Fruit fly (Drosophila melanogaster) whole organism, adult: ENCODE data around the gene Tip60.

ENCODE experiments used
- CG11617 ChIP-seq: fragments of 200-800 bp; sonication (Bioruptor generic); optimal IDR thresholded peaks from 2 replicates; lab custom pipeline; 2017; ENCODE audit warnings: mild to moderate bottlenecking, missing biosample characterization, missing genetic modification reagents, missing genetic modification characterization
- CG12768 ChIP-seq: fragments of 200-800 bp; sonication (Bioruptor generic); optimal IDR thresholded peaks from 2 replicates; lab custom pipeline; 2017; ENCODE audit warnings: missing biosample characterization, missing genetic modification characterization, mild to moderate bottlenecking, moderate library complexity, missing genetic modification reagents
- CG14711 ChIP-seq: fragments of 200-800 bp; sonication (Bioruptor generic); optimal IDR thresholded peaks from 2 replicates; lab custom pipeline; 2018; ENCODE audit warnings: missing biosample characterization, mild to moderate bottlenecking, missing genetic modification characterization, moderate library complexity
- CG1620 ChIP-seq: fragments of 200-800 bp; sonication (Bioruptor generic); optimal IDR thresholded peaks from 2 replicates; lab custom pipeline; 2016; ENCODE audit warnings: missing biosample characterization, missing genetic modification characterization
- CG33017 ChIP-seq: fragments of 200-800 bp; sonication (Bioruptor generic); optimal IDR thresholded peaks from 2 replicates; lab custom pipeline; 2018; ENCODE audit warnings: missing biosample characterization, mild to moderate bottlenecking, missing genetic modification characterization, moderate library complexity
- CG5204 ChIP-seq: fragments of 200-800 bp; sonication (Bioruptor generic); optimal IDR thresholded peaks from 2 replicates; lab custom pipeline; 2016; ENCODE audit warnings: missing biosample characterization, missing genetic modification characterization
- CG7045 ChIP-seq: fragments of 200-800 bp; sonication (Bioruptor generic); optimal IDR thresholded peaks from 2 replicates; lab custom pipeline; 2017; ENCODE audit warnings: missing biosample characterization, mild to moderate bottlenecking, missing genetic modification characterization
- CG7101 ChIP-seq: fragments of 200-800 bp; sonication (Bioruptor generic); optimal IDR thresholded peaks from 2 replicates; lab custom pipeline; 2018; ENCODE audit warnings: missing biosample characterization, mild to moderate bottlenecking, missing genetic modification characterization, moderate library complexity
- Clk ChIP-seq: fragments of 200-800 bp; sonication (Bioruptor generic); optimal IDR thresholded peaks from 2 replicates; lab custom pipeline; 2017; ENCODE audit warnings: missing biosample characterization, missing genetic modification characterization
- Crg-1 ChIP-seq: fragments of 200-800 bp; sonication (Bioruptor generic); optimal IDR thresholded peaks from 2 replicates; lab custom pipeline; 2016; ENCODE audit warnings: missing biosample characterization, missing genetic modification characterization
- Hr96 ChIP-seq: fragments of 200-800 bp; sonication (Bioruptor generic); optimal IDR thresholded peaks from 2 replicates; lab custom pipeline; 2016; ENCODE audit warnings: missing biosample characterization, missing genetic modification characterization
- Mnt ChIP-seq: fragments of 200-800 bp; sonication (Bioruptor generic); optimal IDR thresholded peaks from 2 replicates; lab custom pipeline; 2016; ENCODE audit warnings: missing biosample characterization, mild to moderate bottlenecking, missing genetic modification characterization
- bab1 ChIP-seq: fragments of 200-800 bp; sonication (Bioruptor generic); optimal IDR thresholded peaks from 3 replicates; lab custom pipeline; 2019; ENCODE audit warnings: missing biosample characterization, mild to moderate bottlenecking, missing genetic modification characterization, moderate library complexity
- cic ChIP-seq: fragments of 200-800 bp; sonication (Bioruptor generic); optimal IDR thresholded peaks from 2 replicates; lab custom pipeline; 2017; ENCODE audit warnings: missing biosample characterization, mild to moderate bottlenecking, missing genetic modification characterization, moderate library complexity
- cnc ChIP-seq, 2 experiments: fragments of >200 bp; optimal IDR thresholded peaks; 2 replicates each; lab custom pipeline; 2017
- kay ChIP-seq: fragments of 200-800 bp; sonication (Bioruptor generic); peaks from one replicate; lab custom pipeline; 2016; ENCODE audit warnings: missing biosample characterization, missing genetic modification characterization, borderline replicate concordance
- ovo ChIP-seq: fragments of 200-800 bp; sonication (Bioruptor generic); optimal IDR thresholded peaks from 2 replicates; lab custom pipeline; 2016; ENCODE audit warnings: missing biosample characterization, missing genetic modification characterization
- pad ChIP-seq: fragments of 200-800 bp; sonication (Bioruptor generic); optimal IDR thresholded peaks from 3 replicates; lab custom pipeline; 2017; ENCODE audit warnings: missing biosample characterization, missing genetic modification characterization, mild to moderate bottlenecking, moderate library complexity, missing genetic modification reagents
- tj ChIP-seq: fragments of 200-800 bp; sonication (Bioruptor generic); optimal IDR thresholded peaks from 3 replicates; lab custom pipeline; 2017; ENCODE audit warnings: missing biosample characterization, mild to moderate bottlenecking, missing genetic modification characterization, moderate library complexity
- toe ChIP-seq: fragments of 200-800 bp; sonication (Bioruptor generic); optimal IDR thresholded peaks from 2 replicates; lab custom pipeline; 2016; ENCODE audit warnings: missing biosample characterization, missing genetic modification characterization

Gene Tip60

DNA sequence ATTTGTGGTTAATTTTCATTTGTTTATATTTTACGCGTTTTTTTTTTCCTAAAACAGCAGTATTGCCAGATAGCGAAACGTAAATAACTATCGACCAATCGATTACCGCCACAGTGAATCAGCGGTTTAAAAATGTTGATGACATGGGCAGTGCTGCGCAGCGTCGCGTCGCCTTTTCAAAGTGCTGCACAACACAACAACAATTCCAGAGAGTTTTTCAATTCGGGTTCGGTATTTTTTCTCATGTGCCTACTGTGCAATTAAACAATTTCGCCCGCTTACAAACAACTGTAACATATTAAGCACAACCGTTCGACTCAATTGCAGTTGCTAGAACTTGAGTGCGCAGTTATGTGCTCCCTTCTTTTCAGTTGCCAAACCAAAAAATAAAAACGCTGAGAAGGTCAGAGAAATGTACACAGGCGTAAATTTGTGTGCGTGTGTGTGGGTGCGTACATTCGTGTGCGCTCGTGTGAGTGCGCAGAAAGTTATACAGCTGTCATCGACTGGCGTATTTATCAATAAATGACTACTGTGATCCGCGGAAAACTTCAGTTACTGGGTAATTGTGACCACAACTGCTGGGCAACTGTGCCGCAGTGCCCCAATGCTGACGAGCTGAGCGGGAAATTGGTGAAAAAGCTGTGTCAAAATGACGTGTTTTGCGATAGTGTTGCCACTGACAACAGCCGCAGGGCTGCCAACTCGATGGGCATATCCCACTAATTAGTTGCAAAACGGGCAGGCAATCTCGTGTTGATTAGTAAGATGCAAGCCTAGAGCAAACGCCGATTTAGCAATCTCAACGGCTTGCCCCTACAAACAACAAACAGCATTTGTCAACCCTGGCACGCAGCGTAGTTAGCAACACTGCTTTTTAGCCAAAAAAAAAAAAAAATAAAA, at the start of gene Tip60, which contains the start of gene tyf:
Gene Tip60, minus strand, starts transcription at position 654 of the 903 bp plus-strand sequence.
Gene tyf, plus strand, starts transcription at position 187 of the 903 bp plus-strand sequence.
- TF ChIP-seq Crg-1 (GFP tag; lab: Kevin White, UChicago) (peak; percentile 58), CG1620 (GFP tag; lab: Kevin White, UChicago) (peak; percentile 59), Mnt (peak; percentile 69), cnc (optimal IDR thresholded peaks at IDR 0.05; lab: Kevin White, UChicago) (peak; percentile 78 to 89), CG11617 (GFP tag; lab: Kevin White, UChicago) (peak; percentile 3), Hr96 (GFP tag; lab: Kevin White, UChicago) (no peak), CG33017 (tag; lab: Kevin White, UChicago) (no peak), Clk (GFP tag; lab: Kevin White, UChicago) (no peak), CG7101 (tag; lab: Kevin White, UChicago) (peak; percentile 38), CG5204 (GFP tag; lab: Kevin White, UChicago) (no peak), toe (no peak), kay (GFP tag; lab: Kevin White, UChicago) (no peak), tj (GFP tag; lab: Kevin White, UChicago) (peak; percentile 63), CG12768 (no peak), ovo (GFP tag; lab: Kevin White, UChicago) (no peak), pad (GFP tag; lab: Kevin White, UChicago) (peak; percentile 39), bab1 (GFP tag; lab: Kevin White, UChicago) (peak; percentile 61), cic (GFP tag; lab: Kevin White, UChicago) (no peak), CG14711 (peak; percentile 74), CG7045 (no peak)

DNA sequence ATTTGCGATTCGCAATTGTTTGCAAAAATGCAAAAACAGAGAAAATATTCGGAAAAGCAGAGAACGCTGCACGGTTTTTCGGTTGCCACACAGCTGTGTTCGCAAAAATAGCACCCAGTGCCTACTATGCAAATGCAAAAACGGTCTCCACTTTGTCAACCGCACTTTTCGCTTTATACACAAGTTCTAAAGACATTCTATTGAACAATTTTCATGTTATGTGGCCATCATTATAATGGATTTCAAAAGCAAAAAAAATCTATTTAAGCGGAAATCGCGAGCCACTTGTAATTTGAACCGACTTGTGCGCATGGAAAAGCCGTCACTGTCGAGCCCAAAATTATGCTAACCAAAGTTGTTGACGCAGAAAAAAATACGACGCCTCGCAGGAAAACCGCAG, 33.7 kb upstream of the Tip60 start:
- peak; percentile 25 for TF ChIP-seq tj (GFP tag; lab: Kevin White, UChicago)
- no peak for TF ChIP-seq CG7101 (tag; lab: Kevin White, UChicago)
- peak; percentile 46 for TF ChIP-seq bab1 (GFP tag; lab: Kevin White, UChicago)
- TF ChIP-seq CG1620 (GFP tag; lab: Kevin White, UChicago) = no peak

dm6 chrX:4139043-4139442, 21.8 kb upstream of the Tip60 start:
- TF ChIP-seq bab1 (GFP tag; lab: Kevin White, UChicago) (no peak), Mnt (no peak), pad (GFP tag; lab: Kevin White, UChicago) (no peak), cnc (optimal IDR thresholded peaks at IDR 0.05; lab: Kevin White, UChicago) (no peak), Clk (GFP tag; lab: Kevin White, UChicago) (no peak), tj (GFP tag; lab: Kevin White, UChicago) (no peak), CG5204 (GFP tag; lab: Kevin White, UChicago) (no peak), CG12768 (no peak), CG33017 (tag; lab: Kevin White, UChicago) (no peak), ovo (GFP tag; lab: Kevin White, UChicago) (no peak)

- TF ChIP-seq pad (GFP tag; lab: Kevin White, UChicago) (no peak), CG12768 (no peak), Crg-1 (GFP tag; lab: Kevin White, UChicago) (no peak), bab1 (GFP tag; lab: Kevin White, UChicago) (no peak), kay (GFP tag; lab: Kevin White, UChicago) (no peak), CG5204 (GFP tag; lab: Kevin White, UChicago) (no peak), CG11617 (GFP tag; lab: Kevin White, UChicago) (no peak), cic (GFP tag; lab: Kevin White, UChicago) (no peak), CG1620 (GFP tag; lab: Kevin White, UChicago) (no peak), cnc (optimal IDR thresholded peaks at IDR 0.05; lab: Kevin White, UChicago) (no peak), toe (no peak), CG7101 (tag; lab: Kevin White, UChicago) (no peak), CG14711 (no peak)
Observed at dm6 chrX:4131049-4131629, 13.9 kb upstream of the Tip60 start, which contains the start of gene GlcAT-I. Gene GlcAT-I (plus strand): TSS chrX:4131211.

DNA sequence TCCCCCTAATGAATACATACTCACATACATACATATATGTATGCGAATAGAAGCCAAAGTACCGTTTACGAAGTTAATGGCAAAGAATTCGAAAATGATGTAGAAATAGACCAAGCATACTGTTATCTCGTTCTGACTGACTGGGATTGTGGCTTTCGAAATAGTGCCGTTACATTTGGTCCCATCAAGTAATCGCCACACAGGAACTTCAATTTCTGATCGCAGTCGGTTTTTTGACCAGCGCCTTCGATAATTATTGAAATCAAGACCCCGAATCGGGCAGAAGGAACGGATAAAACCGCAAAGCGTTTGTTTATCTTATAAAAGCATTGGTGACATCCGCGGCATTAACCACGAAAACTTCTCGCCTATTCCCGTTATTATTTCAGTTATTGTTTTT, 2.3 kb upstream of the Tip60 start:
- TF ChIP-seq CG12768 (no peak), CG1620 (GFP tag; lab: Kevin White, UChicago) (no peak), CG14711 (no peak), ovo (GFP tag; lab: Kevin White, UChicago) (peak; percentile 88), CG11617 (GFP tag; lab: Kevin White, UChicago) (no peak), kay (GFP tag; lab: Kevin White, UChicago) (no peak), pad (GFP tag; lab: Kevin White, UChicago) (peak; percentile 87), cnc (optimal IDR thresholded peaks at IDR 0.05; lab: Kevin White, UChicago) (no peak), cic (GFP tag; lab: Kevin White, UChicago) (no peak), tj (GFP tag; lab: Kevin White, UChicago) (no peak)
